Worm (Caenorhabditis elegans) whole organism, early embryonic: ENCODE results near the gene F58E1.13.

Source experiments
- B0310.2 ChIP-seq: sonication (generic microtip); optimal IDR thresholded peaks from 2 replicates; lab custom pipeline; 2016; ENCODE audit warnings: mild to moderate bottlenecking, missing genetic modification characterization, missing compliant biosample characterization
- F13C5.2 ChIP-seq: sonication (generic microtip); optimal IDR thresholded peaks from 2 replicates; lab custom pipeline; 2017; ENCODE audit warnings: mild to moderate bottlenecking, missing genetic modification characterization, inconsistent platforms, missing compliant biosample characterization
- aly-1 ChIP-seq: sonication (generic microtip); optimal IDR thresholded peaks from 2 replicates; lab custom pipeline; 2016; ENCODE audit warnings: missing genetic modification characterization, missing compliant biosample characterization
- ama-1 ChIP-seq: fragments of 150-350 bp; optimal IDR thresholded peaks from 2 replicates; lab custom pipeline; 2014
- ceh-13 ChIP-seq: fragments of 200-800 bp; sonication (Bioruptor generic); optimal IDR thresholded peaks from 2 replicates; lab custom pipeline; 2018; ENCODE audit warnings: mild to moderate bottlenecking, missing genetic modification characterization, missing compliant biosample characterization
- ceh-36 ChIP-seq: sonication (generic microtip); optimal IDR thresholded peaks from 2 replicates; lab custom pipeline; 2016; ENCODE audit warnings: missing genetic modification characterization, inconsistent platforms, missing compliant biosample characterization
- ets-7 ChIP-seq: sonication (generic microtip); optimal IDR thresholded peaks from 2 replicates; lab custom pipeline; 2016; ENCODE audit warnings: missing genotype, missing genetic modification characterization, missing compliant biosample characterization
- flt-1 ChIP-seq: fragments of 200-800 bp; sonication (Bioruptor generic); IDR thresholded peaks from 2 replicates; pipeline ENCODE4 v1.3.6; 2022; ENCODE audit warnings: missing genetic modification characterization, missing compliant biosample characterization
- hnd-1 ChIP-seq: sonication (generic microtip); optimal IDR thresholded peaks from 2 replicates; lab custom pipeline; 2016; ENCODE audit warnings: missing genetic modification characterization, missing compliant biosample characterization
- pes-1 ChIP-seq: fragments of 200-800 bp; sonication (Bioruptor generic); IDR thresholded peaks from 2 replicates; pipeline ENCODE4 v1.3.6; 2022; ENCODE audit warnings: missing genetic modification reagents, missing genetic modification characterization, missing compliant biosample characterization
- scrt-1 ChIP-seq: fragments of 200-800 bp; sonication (Bioruptor generic); IDR thresholded peaks from 2 replicates; pipeline ENCODE4 v1.3.6; 2022; ENCODE audit warnings: missing genetic modification characterization, missing compliant biosample characterization
- tbx-11 ChIP-seq: fragments of 200-800 bp; sonication (Bioruptor generic); IDR thresholded peaks from 2 replicates; pipeline ENCODE4 v1.3.6; 2022; ENCODE audit warnings: missing genetic modification characterization, missing compliant biosample characterization
- tbx-37 ChIP-seq: fragments of 200-800 bp; sonication (Bioruptor generic); conservative IDR thresholded peaks from 2 replicates; pipeline ENCODE4 v1.3.6; 2022; ENCODE audit warnings: missing genetic modification reagents, missing genetic modification characterization, missing compliant biosample characterization

- no peak for TF ChIP-seq ama-1 (lab: Kevin White, UChicago)
- TF ChIP-seq B0310.2 (tag; lab: Kevin White, UChicago) = no peak
- no peak for TF ChIP-seq flt-1 (GFP tag; lab: Robert Waterston, UW)
- no peak for TF ChIP-seq aly-1
- TF ChIP-seq hnd-1 (tag; lab: Kevin White, UChicago) = no peak
- TF ChIP-seq ceh-13 (GFP tag; lab: Kevin White, UChicago) = peak; percentile 1
- no peak for TF ChIP-seq ceh-36 (tag; lab: Kevin White, UChicago)
- TF ChIP-seq ets-7 (tag; lab: Kevin White, UChicago) = no peak
- no peak for TF ChIP-seq scrt-1 (GFP tag; lab: Robert Waterston, UW)
- no peak for TF ChIP-seq tbx-37
- TF ChIP-seq tbx-11 (GFP tag; lab: Robert Waterston, UW) = no peak
- no peak for TF ChIP-seq pes-1
- no peak for TF ChIP-seq F13C5.2 (tag; lab: Kevin White, UChicago)
Observed at ce11 chrII:1714772-1715353, 19.2 kb upstream of the F58E1.13 start, which contains the start of gene btb-6.
